Fruit fly (Drosophila melanogaster) whole organism, embryonic: ENCODE results near the gene CG17032.

ENCODE experiments used
- Ada2b ChIP-seq: fragments of 200-800 bp; sonication (Bioruptor generic); IDR thresholded peaks from 2 replicates; pipeline ENCODE4 v1.3.6; 2022; ENCODE audit warnings: missing biosample characterization, missing genetic modification characterization
- CG1024 ChIP-seq: fragments of 200-800 bp; sonication (Bioruptor generic); IDR thresholded peaks from 2 replicates; pipeline ENCODE4 v1.3.6; 2022; ENCODE audit warnings: missing biosample characterization, missing genetic modification characterization
- CG10959 ChIP-seq: fragments of 200-800 bp; sonication (Bioruptor generic); IDR thresholded peaks from 2 replicates; pipeline ENCODE4 v1.3.6; 2022; ENCODE audit warnings: missing biosample characterization, missing genetic modification characterization
- CG11093 ChIP-seq: fragments of 200-800 bp; sonication (Bioruptor generic); IDR thresholded peaks from 3 replicates; pipeline ENCODE4 v1.3.6; 2022; ENCODE audit warnings: missing biosample characterization, missing genetic modification characterization
- CG11560 ChIP-seq: fragments of 200-800 bp; sonication (Bioruptor generic); IDR thresholded peaks from 3 replicates; pipeline ENCODE4 v1.3.6; 2022; ENCODE audit warnings: missing biosample characterization, missing genetic modification characterization
- CG1529 ChIP-seq: fragments of 200-800 bp; sonication (Bioruptor generic); optimal IDR thresholded peaks from 3 replicates; lab custom pipeline; 2018; ENCODE audit warnings: missing biosample characterization, missing genetic modification characterization
- CG1602 ChIP-seq: fragments of 200-800 bp; sonication (Bioruptor generic); optimal IDR thresholded peaks from 3 replicates; lab custom pipeline; 2016; ENCODE audit warnings: missing biosample characterization, missing genetic modification characterization
- CG1647 ChIP-seq: fragments of 200-800 bp; sonication (Bioruptor generic); optimal IDR thresholded peaks from 3 replicates; lab custom pipeline; 2016; ENCODE audit warnings: missing biosample characterization, missing genetic modification characterization
- CG17361 ChIP-seq: fragments of 200-800 bp; sonication (Bioruptor generic); IDR thresholded peaks from 3 replicates; pipeline ENCODE4 v1.3.6; 2022; ENCODE audit warnings: missing biosample characterization, missing genetic modification characterization
- CG17802 ChIP-seq: fragments of 200-800 bp; sonication (Bioruptor generic); optimal IDR thresholded peaks from 2 replicates; lab custom pipeline; 2018; ENCODE audit warnings: missing biosample characterization, mild to moderate bottlenecking, missing genetic modification characterization, moderate library complexity
- CG31441 ChIP-seq: fragments of 200-800 bp; sonication (Bioruptor generic); IDR thresholded peaks from 2 replicates; pipeline ENCODE4 v1.3.6; 2022; ENCODE audit warnings: missing biosample characterization, missing genetic modification characterization
- CG33557 ChIP-seq: fragments of 200-800 bp; sonication (Bioruptor generic); optimal IDR thresholded peaks from 2 replicates; lab custom pipeline; 2019; ENCODE audit warnings: missing biosample characterization, mild to moderate bottlenecking, missing genetic modification characterization, moderate library complexity
- CG34376 ChIP-seq: fragments of 200-800 bp; sonication (Bioruptor generic); optimal IDR thresholded peaks from 2 replicates; lab custom pipeline; 2018; ENCODE audit warnings: missing biosample characterization, mild to moderate bottlenecking, missing genetic modification characterization
- CG3838 ChIP-seq: fragments of 200-800 bp; sonication (Bioruptor generic); optimal IDR thresholded peaks from 3 replicates; lab custom pipeline; 2016; ENCODE audit warnings: missing biosample characterization, missing genetic modification characterization
- CG4820 ChIP-seq: fragments of 200-800 bp; sonication (Bioruptor generic); optimal IDR thresholded peaks from 3 replicates; lab custom pipeline; 2016; ENCODE audit warnings: missing biosample characterization, missing genetic modification characterization
- CG7928 ChIP-seq: fragments of 200-800 bp; sonication (Bioruptor generic); optimal IDR thresholded peaks from 2 replicates; lab custom pipeline; 2017; ENCODE audit warnings: missing biosample characterization, mild to moderate bottlenecking, missing genetic modification characterization
- CG8359 ChIP-seq: fragments of 200-800 bp; sonication (Bioruptor generic); optimal IDR thresholded peaks from 2 replicates; lab custom pipeline; 2017; ENCODE audit warnings: missing biosample characterization, mild to moderate bottlenecking, missing genetic modification characterization, borderline replicate concordance
- CTCF ChIP-seq: fragments of 200-800 bp; sonication (Bioruptor generic); optimal IDR thresholded peaks from 2 replicates; lab custom pipeline; 2017; ENCODE audit warnings: missing biosample characterization, mild to moderate bottlenecking, missing genetic modification characterization, moderate library complexity
- Dbx ChIP-seq: fragments of 200-800 bp; sonication (Bioruptor generic); IDR thresholded peaks from 3 replicates; pipeline ENCODE4 v1.3.6; 2022; ENCODE audit warnings: missing biosample characterization, missing genetic modification characterization
- Drgx ChIP-seq: fragments of 200-800 bp; sonication (Bioruptor generic); IDR thresholded peaks from 2 replicates; pipeline ENCODE4 v1.3.6; 2022; ENCODE audit warnings: missing biosample characterization, missing genetic modification characterization
- Ets65A ChIP-seq: fragments of 200-800 bp; sonication (Bioruptor generic); peaks from one replicate; lab custom pipeline; 2016; ENCODE audit warnings: missing biosample characterization, missing genetic modification characterization
- GATAe ChIP-seq: fragments of 200-800 bp; sonication (Bioruptor generic); conservative IDR thresholded peaks from 2 replicates; pipeline ENCODE4 v1.3.6; 2022; ENCODE audit warnings: missing biosample characterization, missing genetic modification characterization
- HmgD ChIP-seq: fragments of 200-800 bp; sonication (Bioruptor generic); optimal IDR thresholded peaks from 3 replicates; lab custom pipeline; 2016; ENCODE audit warnings: missing biosample characterization, missing genetic modification characterization
- Mes4 ChIP-seq: fragments of 200-800 bp; sonication (Bioruptor generic); optimal IDR thresholded peaks from 2 replicates; lab custom pipeline; 2016; ENCODE audit warnings: missing biosample characterization, missing genetic modification characterization
- Pdp1 ChIP-seq, 2 experiments: fragments of 200-800 bp; sonication (Bioruptor generic); optimal IDR thresholded peaks; 3 replicates each; lab custom pipeline; 2016; ENCODE audit warnings: missing biosample characterization in 2 of 2, missing genetic modification characterization in 2 of 2, mild to moderate bottlenecking in 1 of 2, moderate library complexity in 1 of 2
- Sin3A ChIP-seq: fragments of >200 bp; optimal IDR thresholded peaks from 2 replicates; lab custom pipeline; 2018
- Taf1 ChIP-seq: fragments of 200-800 bp; sonication (Bioruptor generic); IDR thresholded peaks from 2 replicates; pipeline ENCODE4 v1.3.6; 2022; ENCODE audit warnings: missing biosample characterization, missing genetic modification characterization
- aop ChIP-seq: fragments of 200-800 bp; sonication (Bioruptor generic); IDR thresholded peaks from 2 replicates; pipeline ENCODE4 v1.3.6; 2022; ENCODE audit warnings: missing biosample characterization, missing genetic modification characterization
- cg ChIP-seq: fragments of 200-800 bp; sonication (Bioruptor generic); optimal IDR thresholded peaks from 3 replicates; lab custom pipeline; 2019; ENCODE audit warnings: missing biosample characterization, mild to moderate bottlenecking, missing genetic modification characterization, moderate library complexity
- chif ChIP-seq, 2 experiments: fragments of 200-800 bp; sonication (Bioruptor generic); optimal IDR thresholded peaks; 3 replicates each; lab custom pipeline; 2016; ENCODE audit warnings: missing biosample characterization in 2 of 2, missing genetic modification characterization in 2 of 2
- chm ChIP-seq: fragments of 200-800 bp; sonication (Bioruptor generic); IDR thresholded peaks from 2 replicates; pipeline ENCODE4 v1.3.6; 2022; ENCODE audit warnings: missing biosample characterization, missing genetic modification characterization
- dan ChIP-seq: fragments of 200-800 bp; sonication (Bioruptor generic); IDR thresholded peaks from 2 replicates; pipeline ENCODE4 v1.3.6; 2022; ENCODE audit warnings: missing biosample characterization, missing genetic modification characterization
- emc ChIP-seq: fragments of 200-800 bp; sonication (Bioruptor generic); optimal IDR thresholded peaks from 2 replicates; lab custom pipeline; 2016; ENCODE audit warnings: missing biosample characterization, missing genetic modification characterization
- fd64A ChIP-seq: fragments of 200-800 bp; sonication (Bioruptor generic); optimal IDR thresholded peaks from 3 replicates; lab custom pipeline; 2018; ENCODE audit warnings: missing biosample characterization, mild to moderate bottlenecking, missing genetic modification characterization
- nau ChIP-seq: fragments of 200-800 bp; sonication (Bioruptor generic); optimal IDR thresholded peaks from 3 replicates; lab custom pipeline; 2017; ENCODE audit warnings: missing biosample characterization, mild to moderate bottlenecking, missing genetic modification characterization, missing genetic modification reagents
- otp ChIP-seq: fragments of 200-800 bp; sonication (Bioruptor generic); IDR thresholded peaks from 3 replicates; pipeline ENCODE4, ENCODE4 v1.3.6; 2022; ENCODE audit warnings: missing biosample characterization, missing genetic modification characterization
- pan ChIP-seq, 4 experiments: fragments of >200 bp in 3 of 4; fragments of 200-800 bp in 1 of 4; sonication (Bioruptor generic) in 1 of 4; optimal IDR thresholded peaks in 3 of 4; IDR thresholded peaks in 1 of 4; 2 replicates each; pipeline versions ENCODE4 v1.3.6 to Lab custom; 2017 to 2022; ENCODE audit warnings: missing biosample characterization in 2 of 4, missing genetic modification characterization in 2 of 4, mixed read lengths in 1 of 4
- pho ChIP-seq: fragments of 200-800 bp; sonication (Bioruptor generic); optimal IDR thresholded peaks from 2 replicates; lab custom pipeline; 2016; ENCODE audit warnings: missing biosample characterization, missing genetic modification characterization
- psq ChIP-seq: fragments of 200-800 bp; sonication (Bioruptor generic); optimal IDR thresholded peaks from 2 replicates; lab custom pipeline; 2017; ENCODE audit warnings: missing biosample characterization, missing genetic modification characterization
- stc ChIP-seq: fragments of 200-800 bp; sonication (Bioruptor generic); IDR thresholded peaks from 2 replicates; pipeline ENCODE4 v1.3.6; 2022; ENCODE audit warnings: missing biosample characterization, missing genetic modification characterization
- tll ChIP-seq, 2 experiments: fragments of 200-800 bp in 1 of 2; fragments of >200 bp in 1 of 2; sonication (Bioruptor generic) in 1 of 2; optimal IDR thresholded peaks; 2 replicates each; lab custom pipeline; 2017 to 2019; ENCODE audit warnings: missing biosample characterization in 2 of 2, missing genetic modification characterization in 2 of 2, mild to moderate bottlenecking in 1 of 2, moderate library complexity in 1 of 2
- tna ChIP-seq: fragments of 200-800 bp; sonication (Bioruptor generic); IDR thresholded peaks from 2 replicates; pipeline ENCODE4 v1.3.6; 2022; ENCODE audit warnings: missing biosample characterization, missing genetic modification characterization; ENCODE audit not compliant: partially characterized antibody
- zen2 ChIP-seq: fragments of 200-800 bp; sonication (Bioruptor generic); IDR thresholded peaks from 3 replicates; pipeline ENCODE4 v1.3.6; 2022; ENCODE audit warnings: missing biosample characterization, missing genetic modification characterization; ENCODE audit not compliant: partially characterized antibody

CG17032 gene

dm6 chr3L:15923352-15923751 lies 35.3 kb upstream of the CG17032 start (continued):
- no peak for TF ChIP-seq tna (GFP tag; lab: Robert Waterston, UW)
- no peak for TF ChIP-seq Sin3A
- no peak for TF ChIP-seq Taf1 (GFP tag; lab: Robert Waterston, UW)
- TF ChIP-seq chm (GFP tag; lab: Robert Waterston, UW): no peak
- no peak for TF ChIP-seq CG1647
- TF ChIP-seq psq (GFP tag; lab: Kevin White, UChicago): no peak
- peak; percentile 42; the same call in 1 of the 2 replicates for TF ChIP-seq CG31441
- TF ChIP-seq CG3838 (GFP tag; lab: Kevin White, UChicago): no peak
- TF ChIP-seq CG1529 (GFP tag; lab: Kevin White, UChicago): no peak
- no peak for TF ChIP-seq zen2 (GFP tag; lab: Robert Waterston, UW)
- TF ChIP-seq Mes4 (GFP tag; lab: Kevin White, UChicago): no peak
- no peak for TF ChIP-seq CG1024 (GFP tag; lab: Robert Waterston, UW)
- TF ChIP-seq CG8359 (GFP tag; lab: Kevin White, UChicago): no peak
- TF ChIP-seq GATAe: no peak
- TF ChIP-seq stc (GFP tag; lab: Robert Waterston, UW): peak; percentile 53; the same call in 1 of the 2 replicates
- TF ChIP-seq tll (GFP tag; optimal IDR thresholded peaks at IDR 0.05; lab: Kevin White, UChicago): no peak
- TF ChIP-seq dan (GFP tag; lab: Robert Waterston, UW): no peak
- no peak for TF ChIP-seq CG7928 (GFP tag; lab: Kevin White, UChicago)
- TF ChIP-seq CG4820 (GFP tag; lab: Kevin White, UChicago): peak; percentile 9
- no peak for TF ChIP-seq emc (GFP tag; lab: Kevin White, UChicago)
- TF ChIP-seq aop (GFP tag; lab: Robert Waterston, UW): no peak
- TF ChIP-seq Ada2b (GFP tag; lab: Robert Waterston, UW): peak; percentile 38
- no peak for TF ChIP-seq CTCF (GFP tag; lab: Kevin White, UChicago)
- TF ChIP-seq nau: no peak
- TF ChIP-seq CG33557 (GFP tag; lab: Kevin White, UChicago): no peak
- TF ChIP-seq CG1602 (GFP tag; lab: Kevin White, UChicago): peak; percentile 18
- no peak for TF ChIP-seq HmgD (GFP tag; lab: Kevin White, UChicago)
- TF ChIP-seq otp: no peak
- no peak for TF ChIP-seq fd64A (GFP tag; lab: Kevin White, UChicago)
- no peak for TF ChIP-seq CG11560 (tag; lab: Robert Waterston, UW)
- no peak for TF ChIP-seq pan (optimal IDR thresholded peaks at IDR 0.05; lab: Kevin White, UChicago)
- peak in 1 of 2 experiments; percentile 32 for TF ChIP-seq pan (GFP tag; optimal IDR thresholded peaks at IDR 0.05 in 1 of 2, IDR thresholded peaks at IDR 0.05 in 1 of 2)
- TF ChIP-seq CG17361: peak; percentile 45; the same call in 1 of the 3 replicates
- no peak for TF ChIP-seq Dbx

dm6 chr3L:15924319-15924718 lies 34.3 kb upstream of the CG17032 start:
- TF ChIP-seq chif (GFP tag; optimal IDR thresholded peaks at IDR 0.05; lab: Kevin White, UChicago): no peak
- TF ChIP-seq CG11093 (GFP tag; lab: Robert Waterston, UW): no peak
- TF ChIP-seq cg (GFP tag; lab: Kevin White, UChicago): peak; percentile 68
- no peak for TF ChIP-seq CG10959 (GFP tag; lab: Robert Waterston, UW)
- TF ChIP-seq CG17802 (tag; lab: Kevin White, UChicago): no peak
- peak; percentile 95 for TF ChIP-seq Ets65A
- TF ChIP-seq CG34376 (GFP tag; lab: Kevin White, UChicago): no peak
- peak in 1 of 2 experiments; percentile 29 for TF ChIP-seq Pdp1 (GFP tag; optimal IDR thresholded peaks at IDR 0.05; lab: Kevin White, UChicago)
- no peak for TF ChIP-seq pho (GFP tag; lab: Kevin White, UChicago)
- TF ChIP-seq Drgx: no peak
